Worm (Caenorhabditis elegans) whole organism, L2 larva: ENCODE results near the gene elc-1.
"Not testable (repeated sequence)": the region's sequence is repeated elsewhere in the genome, so short reads cannot be mapped to it uniquely, and the experiment has no call there.

Source experiments
- C34F6.9 ChIP-seq: fragments of 150-350 bp; optimal IDR thresholded peaks from 2 replicates; lab custom pipeline; 2014; ENCODE audit warnings: missing biosample characterization, missing genetic modification characterization
- R02D3.7 ChIP-seq: fragments of 150-350 bp; optimal IDR thresholded peaks from 2 replicates; lab custom pipeline; 2014; ENCODE audit warnings: missing biosample characterization, missing genetic modification characterization
- ZK546.5 ChIP-seq: sonication (generic microtip); optimal IDR thresholded peaks from 2 replicates; lab custom pipeline; 2017; ENCODE audit warnings: missing biosample characterization, missing genetic modification characterization
- ama-1 ChIP-seq: fragments of 150-350 bp; optimal IDR thresholded peaks from 2 replicates; lab custom pipeline; 2018; ENCODE audit warnings: inconsistent platforms
- blmp-1 ChIP-seq: sonication (generic microtip); optimal IDR thresholded peaks from 2 replicates; lab custom pipeline; 2017; ENCODE audit warnings: missing genetic modification characterization, mild to moderate bottlenecking, missing compliant biosample characterization, antibody characterized with exemption, moderate library complexity; ENCODE audit not compliant: insufficient read depth
- ceh-82 ChIP-seq: fragments of 150-350 bp; optimal IDR thresholded peaks from 2 replicates; lab custom pipeline; 2014; ENCODE audit warnings: missing biosample characterization, missing genetic modification characterization
- crh-2 ChIP-seq: sonication (generic microtip); optimal IDR thresholded peaks from 2 replicates; lab custom pipeline; 2017; ENCODE audit warnings: missing biosample characterization, missing genetic modification characterization
- egl-27 ChIP-seq: sonication (generic microtip); optimal IDR thresholded peaks from 3 replicates; lab custom pipeline; 2017; ENCODE audit warnings: missing biosample characterization, missing genetic modification reagents, missing genetic modification characterization
- elt-1 ChIP-seq: fragments of 150-350 bp; optimal IDR thresholded peaks from 2 replicates; lab custom pipeline; 2014; ENCODE audit warnings: missing biosample characterization, missing genetic modification characterization
- fos-1 ChIP-seq: fragments of 150-350 bp; optimal IDR thresholded peaks from 2 replicates; lab custom pipeline; 2014; ENCODE audit warnings: missing biosample characterization, missing genetic modification characterization
- gmeb-1 ChIP-seq: fragments of 150-350 bp; optimal IDR thresholded peaks from 2 replicates; lab custom pipeline; 2014; ENCODE audit warnings: missing biosample characterization, missing genetic modification characterization
- mab-5 ChIP-seq: fragments of 150-350 bp; optimal IDR thresholded peaks from 2 replicates; lab custom pipeline; 2014; ENCODE audit warnings: missing biosample characterization, missing genetic modification characterization
- nhr-12 ChIP-seq: fragments of 150-350 bp; optimal IDR thresholded peaks from 2 replicates; lab custom pipeline; 2014; ENCODE audit warnings: missing biosample characterization, missing genetic modification characterization
- nhr-21 ChIP-seq: fragments of 150-350 bp; optimal IDR thresholded peaks from 2 replicates; lab custom pipeline; 2014; ENCODE audit warnings: missing biosample characterization, missing genetic modification characterization
- nhr-6 ChIP-seq: fragments of 150-350 bp; optimal IDR thresholded peaks from 2 replicates; lab custom pipeline; 2014; ENCODE audit warnings: missing biosample characterization, missing genetic modification characterization
- peb-1 ChIP-seq: fragments of 150-350 bp; optimal IDR thresholded peaks from 2 replicates; lab custom pipeline; 2014; ENCODE audit warnings: missing biosample characterization, missing genetic modification characterization
- skn-1 ChIP-seq: sonication (generic microtip); optimal IDR thresholded peaks from 2 replicates; lab custom pipeline; 2017; ENCODE audit warnings: missing biosample characterization, missing genetic modification characterization
- sma-9 ChIP-seq, 2 experiments: fragments of 150-350 bp in 1 of 2; sonication (generic microtip) in 1 of 2; optimal IDR thresholded peaks; 2 replicates each; lab custom pipeline; 2014 to 2016; ENCODE audit warnings: missing genetic modification characterization in 2 of 2, mild to moderate bottlenecking in 1 of 2, missing biosample characterization in 1 of 2, missing compliant biosample characterization in 1 of 2, missing genetic modification reagents in 1 of 2, moderate library complexity in 1 of 2
- snpc-4 ChIP-seq: fragments of 150-350 bp; optimal IDR thresholded peaks from 2 replicates; lab custom pipeline; 2014; ENCODE audit warnings: missing biosample characterization, missing genetic modification characterization
- unc-39 ChIP-seq: fragments of 150-350 bp; optimal IDR thresholded peaks from 2 replicates; lab custom pipeline; 2014; ENCODE audit warnings: missing biosample characterization, missing genetic modification characterization
- ztf-1 ChIP-seq: fragments of 200-800 bp; sonication (Bioruptor generic); conservative IDR thresholded peaks from 2 replicates; pipeline ENCODE4 v1.3.6; 2022; ENCODE audit warnings: missing genetic modification characterization, missing compliant biosample characterization
- ztf-4 ChIP-seq: fragments of 150-350 bp; optimal IDR thresholded peaks from 2 replicates; lab custom pipeline; 2014; ENCODE audit warnings: missing biosample characterization, missing genetic modification characterization

elc-1 gene

ce11 chrIII:1389988-1390387 is 27.0 kb downstream of the elc-1 start:
- peak; percentile 10 for TF ChIP-seq crh-2 (tag; lab: Kevin White, UChicago)
- TF ChIP-seq skn-1: no peak
- peak; percentile 98 for TF ChIP-seq fos-1
- TF ChIP-seq sma-9 (GFP tag; optimal IDR thresholded peaks at IDR 0.05; lab: Kevin White, UChicago): peak; percentile 37
- TF ChIP-seq sma-9 (tag; optimal IDR thresholded peaks at IDR 0.05; lab: Kevin White, UChicago): no peak
- TF ChIP-seq, all 48 proteins: peak for 3

ce11 chrIII:1388274-1389058 is 28.5 kb downstream of the elc-1 start, which contains the start of gene pals-20:
Gene pals-20 (minus strand): TSS chrIII:1388324.
- TF ChIP-seq crh-2 (tag; lab: Kevin White, UChicago): no peak
- TF ChIP-seq fos-1: peak; percentile 67
- TF ChIP-seq, all 48 proteins: peak for 1

- TF ChIP-seq peb-1 (tag; lab: Kevin White, UChicago): no peak
- peak; percentile 32 for TF ChIP-seq fos-1
Observed at ce11 chrIII:1384694-1385093, 32.3 kb downstream of the elc-1 start.

- TF ChIP-seq gmeb-1 (tag; lab: Kevin White, UChicago): peak; percentile 4
- TF ChIP-seq fos-1: peak; percentile 87
- no peak for TF ChIP-seq ztf-1 (GFP tag; lab: Robert Waterston, UW)
Observed at ce11 chrIII:1384092-1384491, 32.9 kb downstream of the elc-1 start, which contains the start of the genes fbxa-138 and Y82E9BR.5. Gene fbxa-138 (minus strand): TSS chrIII:1384252. Gene Y82E9BR.5 (plus strand): TSS chrIII:1384370.

ce11 chrIII:1383483-1383882 is 33.5 kb downstream of the elc-1 start:
- TF ChIP-seq nhr-12 (tag; lab: Kevin White, UChicago): no peak
- TF ChIP-seq snpc-4: no peak
- no peak for TF ChIP-seq R02D3.7 (tag; lab: Kevin White, UChicago)
- no peak for TF ChIP-seq egl-27 (tag; lab: Kevin White, UChicago)
- TF ChIP-seq ztf-4 (tag; lab: Kevin White, UChicago): no peak
- TF ChIP-seq ceh-82: no peak
- TF ChIP-seq, all 48 proteins: peak for 0

- TF ChIP-seq gmeb-1 (tag; lab: Kevin White, UChicago) (no peak), ZK546.5 (no peak), ztf-1 (GFP tag; lab: Robert Waterston, UW) (no peak), mab-5 (tag; lab: Kevin White, UChicago) (no peak), peb-1 (tag; lab: Kevin White, UChicago) (no peak), nhr-6 (no peak), nhr-21 (tag; lab: Kevin White, UChicago) (no peak), elt-1 (no peak)
- TF ChIP-seq, all 48 proteins: peak for 0
Observed at ce11 chrIII:1380535-1381274, 36.3 kb downstream of the elc-1 start, which contains the start of the genes pals-21 and Y82E9BR.6. Gene pals-21 (minus strand): TSS chrIII:1380635. Gene Y82E9BR.6 (plus strand): TSS chrIII:1381224.

ce11 chrIII:1377903-1378302 is 39.1 kb downstream of the elc-1 start, which contains the start of gene pals-40:
Gene pals-40 (minus strand): TSS chrIII:1378003.
- not testable (repeated sequence) for TF ChIP-seq ztf-4 (tag; lab: Kevin White, UChicago); ama-1; C34F6.9

ce11 chrIII:1375491-1375890 is 41.5 kb downstream of the elc-1 start, which contains the start of gene Y82E9BR.10:
Gene Y82E9BR.10 (minus strand): TSS chrIII:1375591.
- TF ChIP-seq elt-1, unc-39, blmp-1: not testable (repeated sequence)
- TF ChIP-seq, all 48 proteins: peak for 0; not testable (repeated sequence) for 48
